Worm (Caenorhabditis elegans): Measurements from ENCODE around the gene C06B3.16.

ce11 chrV:13908916-13909176 is 22.5 kb upstream of the C06B3.16 start, which contains the start of gene C06B3.6:
- TF ChIP-seq ceh-82 (tag; optimal IDR thresholded peaks at IDR 0.05) (no peak), C34B4.2 (tag; optimal IDR thresholded peaks at IDR 0.05) (no peak), aly-2 (tag; optimal IDR thresholded peaks at IDR 0.05) (no peak), sptf-1 (tag; optimal IDR thresholded peaks at IDR 0.05) (no peak), tbx-2 (tag; optimal IDR thresholded peaks at IDR 0.05) (no peak), xbp-1 (tag; optimal IDR thresholded peaks at IDR 0.05) (no peak), skn-1 (tag; optimal IDR thresholded peaks at IDR 0.05) (no peak), lin-39 (tag; optimal IDR thresholded peaks at IDR 0.05) (no peak), dsc-1 (tag; optimal IDR thresholded peaks at IDR 0.05) (no peak)

Data from whole organism, L1 larva.